Fruit fly (Drosophila melanogaster): ENCODE results near the gene Glyp.
A peak's percentile ranks its signal among the peaks of the same experiment; 100 is the strongest.

Gene Glyp

DNA sequence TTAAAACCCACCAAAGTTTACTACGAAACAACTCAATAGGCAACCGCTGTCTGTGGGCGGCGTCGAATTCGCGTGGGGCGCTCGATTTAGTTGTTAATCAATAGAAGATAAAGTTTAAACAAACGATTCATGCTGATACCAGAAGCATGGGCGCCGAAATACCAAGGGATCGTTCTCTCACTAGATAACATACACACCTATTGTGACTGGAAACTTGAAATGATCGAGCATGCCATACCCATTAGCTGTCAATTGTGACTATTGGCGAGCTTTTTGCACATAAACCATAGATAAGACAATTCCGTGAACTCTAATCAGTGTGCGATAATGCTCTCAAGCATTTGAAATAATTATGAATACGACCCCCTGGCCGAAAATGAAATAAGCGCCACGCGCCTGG, 48.8 kb downstream of the Glyp start:
- peak; percentile 66 for TF ChIP-seq Abd-B (GFP tag; optimal IDR thresholded peaks at IDR 0.05)
- TF ChIP-seq HHEX (GFP tag; optimal IDR thresholded peaks at IDR 0.05), result peak; percentile 78
- TF ChIP-seq h (optimal IDR thresholded peaks at IDR 0.05), result no peak
- TF ChIP-seq ab (GFP tag; optimal IDR thresholded peaks at IDR 0.05), result no peak
- peak; percentile 9 to 88 for TF ChIP-seq Hr51 (GFP tag; optimal IDR thresholded peaks at IDR 0.05)
- peak; percentile 81 for TF ChIP-seq CG2712 (tag; optimal IDR thresholded peaks at IDR 0.05)
- peak; percentile 39 for TF ChIP-seq HmgD (GFP tag; optimal IDR thresholded peaks at IDR 0.05)
- no peak for TF ChIP-seq br (optimal IDR thresholded peaks at IDR 0.05)
- no peak for TF ChIP-seq CG12104 (GFP tag; optimal IDR thresholded peaks at IDR 0.05)
- TF ChIP-seq NK7.1 (GFP tag; optimal IDR thresholded peaks at IDR 0.05), result peak; percentile 35
- no peak for TF ChIP-seq sim (GFP tag; IDR thresholded peaks at IDR 0.05)
- TF ChIP-seq CG6254 (GFP tag; optimal IDR thresholded peaks at IDR 0.05), result peak; percentile 23
- no peak for TF ChIP-seq cg (GFP tag; optimal IDR thresholded peaks at IDR 0.05)
- no peak for TF ChIP-seq Bdp1 (GFP tag; optimal IDR thresholded peaks at IDR 0.05)
- peak; percentile 55; the same call in 1 of the 3 replicates for TF ChIP-seq CG34422 (GFP tag; IDR thresholded peaks at IDR 0.05)
- TF ChIP-seq kay (GFP tag; optimal IDR thresholded peaks at IDR 0.05), result peak; percentile 8
- TF ChIP-seq Med (GFP tag), result peak; percentile 96
- TF ChIP-seq CG31224 (GFP tag; IDR thresholded peaks at IDR 0.05), result peak; percentile 75
- TF ChIP-seq corto (GFP tag; optimal IDR thresholded peaks at IDR 0.05), result no peak
- peak; percentile 15 for TF ChIP-seq en (GFP tag; optimal IDR thresholded peaks at IDR 0.05)
- TF ChIP-seq HLH54F (GFP tag; optimal IDR thresholded peaks at IDR 0.05), result peak; percentile 83
- TF ChIP-seq CG4820 (GFP tag; optimal IDR thresholded peaks at IDR 0.05), result peak; percentile 61
- no peak for TF ChIP-seq Dref (GFP tag; IDR thresholded peaks at IDR 0.05)
- TF ChIP-seq CG17912 (GFP tag; optimal IDR thresholded peaks at IDR 0.05), result no peak
- peak; percentile 38 for TF ChIP-seq zen (tag; optimal IDR thresholded peaks at IDR 0.05)
- peak; percentile 68 for TF ChIP-seq CG1233 (GFP tag; optimal IDR thresholded peaks at IDR 0.05)
- TF ChIP-seq Hmx (GFP tag; optimal IDR thresholded peaks at IDR 0.05), result no peak
- peak; percentile 59 for TF ChIP-seq nerfin-1 (tag; optimal IDR thresholded peaks at IDR 0.05)
- TF ChIP-seq pfk (GFP tag; optimal IDR thresholded peaks at IDR 0.05), result no peak
- peak; percentile 55; the same call in 2 of the 3 replicates for TF ChIP-seq jigr1 (GFP tag; IDR thresholded peaks at IDR 0.05)
- TF ChIP-seq cwo (GFP tag; optimal IDR thresholded peaks at IDR 0.05), result peak; percentile 74
- peak; percentile 45 for TF ChIP-seq CG8281 (tag; optimal IDR thresholded peaks at IDR 0.05)
- TF ChIP-seq usp (GFP tag; optimal IDR thresholded peaks at IDR 0.05), result no peak
- no peak for TF ChIP-seq NC2β (GFP tag; optimal IDR thresholded peaks at IDR 0.05)
- TF ChIP-seq MTF-1 (GFP tag; optimal IDR thresholded peaks at IDR 0.05; ENCODE audit: borderline replicate concordance), result no peak
- TF ChIP-seq Oaz (GFP tag; IDR thresholded peaks at IDR 0.05), result peak; percentile 35
- peak; percentile 11 for TF ChIP-seq CG18011 (GFP tag; optimal IDR thresholded peaks at IDR 0.05)
- no peak for TF ChIP-seq knrl (GFP tag; IDR thresholded peaks at IDR 0.05; ENCODE audit: partially characterized antibody)
- TF ChIP-seq tio (GFP tag; optimal IDR thresholded peaks at IDR 0.05), result peak; percentile 59
- TF ChIP-seq ssp (GFP tag; IDR thresholded peaks at IDR 0.05), result peak; percentile 49
- peak; percentile 62 for TF ChIP-seq CG17612 (GFP tag; IDR thresholded peaks at IDR 0.05)
- no peak for TF ChIP-seq kni (GFP tag; optimal IDR thresholded peaks at IDR 0.05)
- peak; percentile 65 for TF ChIP-seq wdn (GFP tag; IDR thresholded peaks at IDR 0.05)
- TF ChIP-seq pan (optimal IDR thresholded peaks at IDR 0.05), result no peak
- TF ChIP-seq pan (GFP tag; optimal IDR thresholded peaks at IDR 0.05 in 1 of 2, IDR thresholded peaks at IDR 0.05 in 1 of 2), result peak in 1 of 2 experiments; percentile 75
- TF ChIP-seq tx (GFP tag; optimal IDR thresholded peaks at IDR 0.05), result peak; percentile 79
- peak; percentile 57 for TF ChIP-seq CG4282 (GFP tag; optimal IDR thresholded peaks at IDR 0.05)
- TF ChIP-seq CG2120 (GFP tag; optimal IDR thresholded peaks at IDR 0.05), result peak; percentile 91
- peak; percentile 29 for TF ChIP-seq CG15011 (GFP tag; optimal IDR thresholded peaks at IDR 0.05)
- TF ChIP-seq fd96Cb (tag; optimal IDR thresholded peaks at IDR 0.05), result peak; percentile 64
- peak; percentile 76 for TF ChIP-seq CG1603 (tag; optimal IDR thresholded peaks at IDR 0.05)
- TF ChIP-seq BEAF-32 (GFP tag; optimal IDR thresholded peaks at IDR 0.05), result no peak
